Fruit fly (Drosophila melanogaster): Measurements from ENCODE around the gene Lsd-2.

dm6 chrX:15123418-15123994 is 47.5 kb upstream of the Lsd-2 start:
- TF ChIP-seq CG7839 (tag; optimal IDR thresholded peaks at IDR 0.05) (peak; percentile 6), Hr78 (GFP tag; optimal IDR thresholded peaks at IDR 0.05) (no peak), Usf (GFP tag; optimal IDR thresholded peaks at IDR 0.05) (no peak)
